Worm (Caenorhabditis elegans): ENCODE measurements around the gene fkb-3.

fkb-3 gene

DNA sequence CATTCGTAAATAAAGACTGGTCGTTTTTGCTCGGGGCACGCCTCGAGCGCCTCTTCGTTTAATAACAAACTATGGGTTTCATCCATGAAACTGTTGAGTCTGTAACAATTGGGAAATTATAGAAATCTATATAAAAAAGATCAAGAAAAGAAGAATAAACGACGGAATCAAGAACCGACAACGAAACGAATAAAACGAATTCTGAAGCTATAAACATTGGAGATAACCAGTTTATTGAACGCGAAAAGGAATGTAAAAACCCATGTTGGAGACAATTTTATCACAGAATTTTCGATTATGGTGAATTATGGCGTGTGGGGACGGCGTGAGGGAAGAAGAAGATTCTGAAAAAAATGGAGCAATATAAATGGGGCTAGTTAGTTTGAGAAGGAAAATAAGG, 10.2 kb upstream of the fkb-3 start, which contains the start of gene soap-1:
soap-1 (minus strand) TSS at position 101 of the 400 bp plus-strand sequence.
- no peak for TF ChIP-seq W03F9.2 (tag; optimal IDR thresholded peaks at IDR 0.05)
- TF ChIP-seq dao-5 (tag; optimal IDR thresholded peaks at IDR 0.05): no peak
- no peak for TF ChIP-seq him-1 (tag; optimal IDR thresholded peaks at IDR 0.05)

DNA sequence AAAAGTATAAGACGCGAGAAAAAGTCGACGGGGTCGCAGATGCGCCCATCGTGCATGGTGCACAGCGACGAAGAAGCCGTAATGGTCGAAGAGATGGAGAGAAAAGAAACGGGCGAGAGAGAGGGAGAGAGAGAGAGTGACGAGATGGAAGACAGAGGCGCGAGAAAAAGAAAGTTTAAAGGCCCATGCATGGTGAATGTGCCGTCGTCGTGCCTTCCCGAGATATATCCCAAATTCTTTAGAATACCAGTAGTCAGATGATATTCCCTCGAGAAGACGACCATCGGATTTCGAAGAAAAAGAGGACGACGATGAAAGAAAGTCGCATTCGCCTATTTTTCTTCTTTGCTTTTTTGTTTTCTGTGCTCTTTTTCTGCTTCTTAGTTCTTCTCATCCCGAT, 9.0 kb upstream of the fkb-3 start:
- no peak for TF ChIP-seq dao-5 (tag; optimal IDR thresholded peaks at IDR 0.05)
- peak; percentile 24 for TF ChIP-seq him-1 (tag; optimal IDR thresholded peaks at IDR 0.05)

DNA sequence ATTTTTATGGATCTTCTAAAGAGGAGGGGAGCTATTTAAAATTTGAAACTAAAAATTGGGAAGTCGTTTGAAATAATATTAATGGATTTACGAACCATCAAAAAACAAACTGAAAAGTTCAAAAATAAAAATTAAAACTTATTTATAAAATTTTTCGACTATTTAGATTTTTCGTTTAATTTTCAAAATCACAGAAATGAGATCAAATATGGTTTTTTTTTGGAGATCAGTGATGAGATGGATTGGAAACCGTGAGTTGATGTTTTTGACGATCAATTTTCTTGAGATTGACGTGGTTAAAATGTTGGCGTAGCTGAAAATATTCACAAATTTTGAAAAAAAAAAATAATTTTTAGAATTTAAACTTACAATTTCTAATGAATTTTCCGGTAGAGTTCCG, 6.0 kb upstream of the fkb-3 start, which contains the start of gene C13F10.5:
C13F10.5 (minus strand) TSS at position 101 of the 400 bp plus-strand sequence.
- TF ChIP-seq him-1 (tag; optimal IDR thresholded peaks at IDR 0.05): no peak
- TF ChIP-seq dao-5 (tag; optimal IDR thresholded peaks at IDR 0.05): no peak
- TF ChIP-seq W03F9.2 (tag; optimal IDR thresholded peaks at IDR 0.05): no peak

DNA sequence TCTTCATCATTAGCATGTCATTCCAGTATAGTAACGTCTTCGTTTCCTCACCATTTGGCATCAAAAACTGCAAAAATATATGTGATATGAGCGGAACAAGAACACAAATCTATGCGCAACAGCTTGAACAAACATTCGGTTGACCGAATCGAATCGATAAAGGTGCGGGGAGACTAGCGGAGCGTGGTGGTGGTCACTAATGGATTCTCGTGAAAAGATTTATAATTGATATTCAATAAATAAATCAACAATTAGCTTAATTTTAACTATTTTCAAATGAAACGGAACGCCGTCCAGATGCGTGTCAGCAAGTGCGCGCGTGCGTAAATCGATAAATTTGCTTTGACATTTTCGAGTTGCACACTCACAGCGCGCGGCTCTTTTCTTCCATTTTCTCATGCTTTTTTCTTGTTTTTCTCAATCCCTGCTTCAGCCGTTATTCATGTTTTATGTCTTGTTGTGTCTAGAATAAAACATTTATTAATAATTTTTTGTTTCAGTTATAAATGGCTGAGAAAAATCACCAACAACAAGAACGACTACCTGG, 4.0 kb upstream of the fkb-3 start, which contains the start of the genes C13F10.8, C13F10.6 and kxd-1:
C13F10.8 (minus strand) TSS at position 51 of the 547 bp plus-strand sequence.
C13F10.6 (minus strand) TSS at position 67 of the 547 bp plus-strand sequence.
kxd-1 (plus strand) TSS at position 497 of the 547 bp plus-strand sequence.
- no peak for TF ChIP-seq dao-5 (tag; optimal IDR thresholded peaks at IDR 0.05)
- no peak for TF ChIP-seq him-1 (tag; optimal IDR thresholded peaks at IDR 0.05)
- no peak for TF ChIP-seq W03F9.2 (tag; optimal IDR thresholded peaks at IDR 0.05)

DNA sequence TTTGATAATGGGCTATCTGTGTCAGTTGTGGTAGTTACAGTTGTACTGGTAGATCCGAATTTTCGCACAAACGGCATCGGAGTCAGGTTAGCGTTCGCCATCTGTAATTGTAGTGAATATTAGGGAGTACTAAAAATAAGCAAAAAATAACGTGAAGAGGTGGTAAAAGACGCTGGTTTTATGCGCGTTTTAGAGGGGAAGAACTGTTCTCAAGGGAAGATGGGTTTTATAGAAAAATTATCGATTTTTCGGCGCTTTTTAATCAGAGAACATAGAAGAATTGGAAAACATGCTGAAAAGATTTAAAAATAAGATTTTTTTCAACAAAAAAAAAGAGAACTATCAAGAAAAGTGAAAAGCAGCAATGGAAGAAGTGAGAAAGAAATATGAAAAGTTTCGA, 1.9 kb upstream of the fkb-3 start, which contains the start of gene C13F10.7:
C13F10.7 (minus strand) TSS at position 101 of the 400 bp plus-strand sequence.
- TF ChIP-seq dao-5 (tag; optimal IDR thresholded peaks at IDR 0.05): no peak
- TF ChIP-seq him-1 (tag; optimal IDR thresholded peaks at IDR 0.05): no peak
- no peak for TF ChIP-seq W03F9.2 (tag; optimal IDR thresholded peaks at IDR 0.05)

DNA sequence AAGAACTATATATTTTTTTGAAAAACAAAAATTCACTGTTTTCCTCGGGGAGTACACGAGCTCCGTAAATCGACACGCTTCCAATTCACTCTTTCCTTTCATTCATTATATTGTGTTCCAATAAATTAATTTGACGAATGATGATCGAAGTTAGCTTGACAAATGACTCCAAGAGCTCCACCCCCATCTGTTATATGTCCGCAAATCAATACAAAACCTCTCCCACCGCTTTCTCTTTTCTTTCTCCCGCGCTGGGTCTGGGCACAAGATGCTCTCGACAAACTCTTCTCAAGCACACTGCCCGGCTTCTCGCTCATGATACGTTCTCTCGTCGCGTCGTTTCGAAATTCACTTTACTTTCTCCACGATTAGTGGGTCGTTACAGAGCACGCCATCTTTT, 1.1 kb upstream of the fkb-3 start, which contains the start of gene C13F10.1:
C13F10.1 (plus strand) TSS at position 138 of the 400 bp plus-strand sequence.
- TF ChIP-seq him-1 (tag; optimal IDR thresholded peaks at IDR 0.05) (no peak), W03F9.2 (tag; optimal IDR thresholded peaks at IDR 0.05) (no peak), dao-5 (tag; optimal IDR thresholded peaks at IDR 0.05) (no peak)

DNA sequence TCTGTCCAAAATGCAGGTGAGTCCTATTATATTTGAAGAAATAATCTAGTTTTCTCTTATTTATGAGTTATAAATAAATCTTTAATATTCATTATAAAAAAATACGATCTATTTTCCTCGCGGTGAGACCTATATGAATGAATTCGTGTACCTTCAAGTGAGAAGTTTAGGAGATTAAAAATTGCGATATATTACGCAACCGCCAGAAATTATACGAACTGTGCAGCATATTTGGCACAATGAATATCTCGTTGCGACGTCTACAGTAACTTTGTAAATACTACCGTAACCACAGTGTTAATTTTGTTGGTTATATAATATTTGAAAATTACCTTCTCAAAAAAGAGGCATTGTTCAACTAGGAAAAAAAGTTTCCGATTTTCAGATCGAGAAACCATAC, 670 bp upstream of the fkb-3 start:
- TF ChIP-seq dao-5 (tag; optimal IDR thresholded peaks at IDR 0.05) (no peak), W03F9.2 (tag; optimal IDR thresholded peaks at IDR 0.05) (no peak), him-1 (tag; optimal IDR thresholded peaks at IDR 0.05) (no peak)

DNA sequence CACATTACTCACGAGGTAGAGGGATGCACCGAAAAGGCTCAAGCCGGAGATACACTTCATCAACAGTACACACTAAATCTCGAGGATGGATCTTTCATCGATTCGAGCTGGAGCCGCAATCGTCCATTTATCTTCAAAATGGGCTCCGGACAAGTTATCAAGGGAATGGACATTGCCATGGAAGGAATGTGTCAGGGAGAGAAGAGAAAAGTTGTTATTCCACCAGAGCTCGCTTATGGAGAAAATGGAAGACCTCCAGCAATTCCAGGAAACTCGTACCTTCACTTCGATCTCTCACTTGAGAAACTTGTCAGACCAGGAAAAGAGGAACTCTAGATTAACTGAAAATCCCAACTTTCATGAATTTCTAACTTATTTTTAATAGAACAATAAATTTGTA, 871 bp downstream of the fkb-3 start:
- no peak for TF ChIP-seq W03F9.2 (tag; optimal IDR thresholded peaks at IDR 0.05)
- TF ChIP-seq him-1 (tag; optimal IDR thresholded peaks at IDR 0.05): no peak
- no peak for TF ChIP-seq dao-5 (tag; optimal IDR thresholded peaks at IDR 0.05)

DNA sequence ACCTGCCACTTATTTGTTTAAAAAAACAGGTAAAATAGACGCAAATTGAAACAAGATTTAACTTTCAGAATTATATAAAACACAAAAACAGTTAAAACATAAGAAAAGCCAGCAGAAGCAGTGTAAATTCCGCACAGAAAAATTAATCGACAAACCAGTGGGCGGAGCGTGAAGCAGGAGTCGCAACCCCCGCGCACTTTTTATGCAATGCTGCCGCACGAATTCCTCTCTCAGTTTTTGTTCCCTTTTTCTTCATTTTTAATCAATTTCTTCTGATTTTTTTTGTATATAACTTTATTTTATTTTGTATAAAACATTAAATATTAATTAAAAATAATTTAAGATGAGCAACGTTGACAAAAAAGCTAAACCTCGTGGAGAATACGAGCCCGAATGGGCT, 5.8 kb downstream of the fkb-3 start, which contains the start of the genes gei-6 and krr-1:
gei-6 (minus strand) TSS at position 2 of the 400 bp plus-strand sequence.
krr-1 (plus strand) TSS at position 344 of the 400 bp plus-strand sequence.
- TF ChIP-seq dao-5 (tag; optimal IDR thresholded peaks at IDR 0.05) (no peak), W03F9.2 (tag; optimal IDR thresholded peaks at IDR 0.05) (peak; percentile 33)

DNA sequence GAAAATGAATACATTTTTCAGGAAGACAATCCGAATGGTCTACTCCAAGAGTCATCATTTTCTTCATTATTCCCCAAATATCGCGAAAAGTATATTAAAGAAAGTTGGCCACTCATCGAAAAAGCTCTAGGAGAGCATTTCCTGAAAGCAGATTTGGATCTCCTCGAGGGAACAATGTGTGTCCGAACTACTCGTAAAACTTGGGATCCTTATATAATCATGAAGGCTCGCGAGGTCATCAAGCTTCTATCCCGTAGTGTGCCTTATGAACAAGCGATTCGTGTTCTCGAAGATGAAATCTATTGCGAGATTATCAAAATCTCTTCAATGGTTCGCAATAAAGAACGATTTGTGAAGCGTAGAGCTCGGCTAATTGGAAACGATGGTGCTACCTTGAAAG, 6.5 kb downstream of the fkb-3 start:
- TF ChIP-seq W03F9.2 (tag; optimal IDR thresholded peaks at IDR 0.05) (no peak), dao-5 (tag; optimal IDR thresholded peaks at IDR 0.05) (no peak), him-1 (tag; optimal IDR thresholded peaks at IDR 0.05) (no peak)

DNA sequence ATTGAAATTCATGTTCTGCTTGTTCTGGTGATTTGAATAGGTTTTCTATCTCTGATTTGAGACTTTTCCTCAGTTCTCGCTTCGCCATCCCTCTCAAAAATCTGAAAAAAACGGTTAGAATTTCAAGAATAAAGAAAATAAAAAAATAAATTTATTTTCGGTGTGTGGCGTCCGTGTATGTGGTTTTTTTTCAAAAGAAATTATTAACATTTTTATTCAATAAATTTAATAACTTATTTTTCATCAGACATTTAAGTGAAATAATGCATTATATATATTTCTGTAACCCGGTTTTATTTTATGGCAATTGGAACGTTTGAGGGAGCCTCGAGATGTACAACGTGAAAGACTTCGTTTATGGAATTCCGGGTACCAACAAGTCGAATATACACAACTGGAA, 9.7 kb downstream of the fkb-3 start, which contains the start of gene C05C8.5:
C05C8.5 (minus strand) TSS at position 101 of the 400 bp plus-strand sequence.
- no peak for TF ChIP-seq dao-5 (tag; optimal IDR thresholded peaks at IDR 0.05)

DNA sequence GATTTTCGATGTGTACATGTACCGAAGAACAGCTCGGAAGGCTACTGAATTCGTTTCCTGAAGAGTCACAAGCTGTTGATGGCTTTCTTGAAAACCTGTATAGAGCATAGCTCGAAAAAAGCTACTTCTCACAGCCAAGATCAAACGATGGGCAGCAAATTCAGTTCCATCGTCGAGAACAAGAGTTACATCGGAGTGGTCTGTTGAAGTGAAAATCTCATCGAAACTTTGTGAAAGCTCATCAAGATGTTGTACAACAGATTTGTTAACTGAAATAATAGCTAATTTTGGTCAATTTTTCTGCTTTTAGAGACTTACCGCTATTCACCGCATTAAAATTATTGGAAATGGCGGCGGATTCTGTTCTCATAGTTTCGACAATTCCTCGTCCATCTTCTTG, 11.7 kb downstream of the fkb-3 start:
- TF ChIP-seq him-1 (tag; optimal IDR thresholded peaks at IDR 0.05) (no peak), W03F9.2 (tag; optimal IDR thresholded peaks at IDR 0.05) (no peak), dao-5 (tag; optimal IDR thresholded peaks at IDR 0.05) (no peak)

DNA sequence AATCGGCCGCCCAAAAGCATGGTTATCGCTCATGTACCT, 11.9 kb downstream of the fkb-3 start, which contains the start of gene hpo-9:
hpo-9 (minus strand) TSS at position 37 of the 39 bp plus-strand sequence.
- TF ChIP-seq him-1 (tag; optimal IDR thresholded peaks at IDR 0.05) (no peak), W03F9.2 (tag; optimal IDR thresholded peaks at IDR 0.05) (no peak), dao-5 (tag; optimal IDR thresholded peaks at IDR 0.05) (no peak)

DNA sequence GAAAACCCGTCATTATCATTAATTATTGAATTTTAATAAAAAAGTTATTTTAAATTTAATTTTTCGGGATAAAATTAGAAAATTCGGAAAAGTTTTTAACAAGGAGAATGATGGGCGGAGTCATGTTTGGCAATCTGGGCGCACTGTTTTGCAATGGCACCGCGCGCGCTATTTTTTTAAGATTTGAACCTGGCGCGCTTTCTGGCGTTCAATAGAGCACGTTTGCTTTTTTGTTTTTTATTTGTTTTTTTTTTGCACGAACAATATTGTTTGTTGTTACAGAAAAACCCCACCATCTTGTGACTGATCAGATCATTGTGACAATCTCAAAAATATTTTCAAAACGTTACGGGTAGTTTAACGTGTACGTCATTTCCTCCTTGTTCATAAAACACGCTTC, 12.1 kb downstream of the fkb-3 start, which contains the start of gene hyls-1:
hyls-1 (plus strand) TSS at position 249 of the 400 bp plus-strand sequence.
- no peak for TF ChIP-seq dao-5 (tag; optimal IDR thresholded peaks at IDR 0.05)
- TF ChIP-seq him-1 (tag; optimal IDR thresholded peaks at IDR 0.05): no peak
- peak; percentile 88 for TF ChIP-seq W03F9.2 (tag; optimal IDR thresholded peaks at IDR 0.05)

DNA sequence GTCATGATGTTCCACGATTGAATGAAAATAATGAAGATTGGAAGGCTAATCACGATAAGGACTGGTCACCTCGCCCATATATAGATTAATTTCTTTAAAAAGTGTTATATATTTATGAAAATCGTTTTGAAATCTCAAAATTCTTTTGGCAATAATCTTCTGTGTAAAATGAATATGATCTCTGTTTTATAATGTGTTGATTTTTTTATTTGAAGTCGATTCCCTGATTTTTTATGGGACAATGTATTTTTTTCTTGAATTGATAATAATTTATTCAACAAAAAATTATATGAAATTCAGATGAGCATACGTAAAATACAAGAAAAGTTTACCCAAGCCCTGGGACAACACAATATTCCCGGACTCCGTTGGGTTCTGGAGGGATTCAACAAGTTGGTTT, 14.4 kb downstream of the fkb-3 start, which contains the start of gene C05C8.1:
C05C8.1 (plus strand) TSS at position 301 of the 400 bp plus-strand sequence.
- TF ChIP-seq him-1 (tag; optimal IDR thresholded peaks at IDR 0.05): no peak
- no peak for TF ChIP-seq dao-5 (tag; optimal IDR thresholded peaks at IDR 0.05)
- no peak for TF ChIP-seq W03F9.2 (tag; optimal IDR thresholded peaks at IDR 0.05)
